Worm (Caenorhabditis elegans) whole organism, early embryonic: Measurements from ENCODE around the gene emc-5.

Source experiments
- B0310.2 ChIP-seq: sonication (generic microtip); optimal IDR thresholded peaks from 2 replicates; lab custom pipeline; 2016; ENCODE audit warnings: mild to moderate bottlenecking, missing genetic modification characterization, missing compliant biosample characterization
- F13C5.2 ChIP-seq: sonication (generic microtip); optimal IDR thresholded peaks from 2 replicates; lab custom pipeline; 2017; ENCODE audit warnings: mild to moderate bottlenecking, missing genetic modification characterization, inconsistent platforms, missing compliant biosample characterization
- aly-1 ChIP-seq: sonication (generic microtip); optimal IDR thresholded peaks from 2 replicates; lab custom pipeline; 2016; ENCODE audit warnings: missing genetic modification characterization, missing compliant biosample characterization
- ama-1 ChIP-seq: fragments of 150-350 bp; optimal IDR thresholded peaks from 2 replicates; lab custom pipeline; 2014
- ceh-13 ChIP-seq: fragments of 200-800 bp; sonication (Bioruptor generic); optimal IDR thresholded peaks from 2 replicates; lab custom pipeline; 2018; ENCODE audit warnings: mild to moderate bottlenecking, missing genetic modification characterization, missing compliant biosample characterization
- ceh-36 ChIP-seq: sonication (generic microtip); optimal IDR thresholded peaks from 2 replicates; lab custom pipeline; 2016; ENCODE audit warnings: missing genetic modification characterization, inconsistent platforms, missing compliant biosample characterization
- ets-7 ChIP-seq: sonication (generic microtip); optimal IDR thresholded peaks from 2 replicates; lab custom pipeline; 2016; ENCODE audit warnings: missing genotype, missing genetic modification characterization, missing compliant biosample characterization
- flt-1 ChIP-seq: fragments of 200-800 bp; sonication (Bioruptor generic); IDR thresholded peaks from 2 replicates; pipeline ENCODE4 v1.3.6; 2022; ENCODE audit warnings: missing genetic modification characterization, missing compliant biosample characterization
- hmbx-1 ChIP-seq: sonication (generic microtip); optimal IDR thresholded peaks from 2 replicates; lab custom pipeline; 2016; ENCODE audit warnings: mild to moderate bottlenecking, missing genetic modification characterization, missing compliant biosample characterization
- hmg-4 ChIP-seq: fragments of 200-800 bp; sonication (Bioruptor generic); optimal IDR thresholded peaks from 2 replicates; lab custom pipeline; 2018; ENCODE audit warnings: mild to moderate bottlenecking, missing genetic modification characterization, missing compliant biosample characterization
- hnd-1 ChIP-seq: sonication (generic microtip); optimal IDR thresholded peaks from 2 replicates; lab custom pipeline; 2016; ENCODE audit warnings: missing genetic modification characterization, missing compliant biosample characterization
- pes-1 ChIP-seq: fragments of 200-800 bp; sonication (Bioruptor generic); IDR thresholded peaks from 2 replicates; pipeline ENCODE4 v1.3.6; 2022; ENCODE audit warnings: missing genetic modification reagents, missing genetic modification characterization, missing compliant biosample characterization
- scrt-1 ChIP-seq: fragments of 200-800 bp; sonication (Bioruptor generic); IDR thresholded peaks from 2 replicates; pipeline ENCODE4 v1.3.6; 2022; ENCODE audit warnings: missing genetic modification characterization, missing compliant biosample characterization
- sea-1 ChIP-seq: fragments of 200-800 bp; sonication (Bioruptor generic); conservative IDR thresholded peaks from 2 replicates; pipeline ENCODE4 v1.3.6; 2022; ENCODE audit warnings: missing genetic modification characterization, missing compliant biosample characterization
- tbx-11 ChIP-seq: fragments of 200-800 bp; sonication (Bioruptor generic); IDR thresholded peaks from 2 replicates; pipeline ENCODE4 v1.3.6; 2022; ENCODE audit warnings: missing genetic modification characterization, missing compliant biosample characterization
- tbx-37 ChIP-seq: fragments of 200-800 bp; sonication (Bioruptor generic); conservative IDR thresholded peaks from 2 replicates; pipeline ENCODE4 v1.3.6; 2022; ENCODE audit warnings: missing genetic modification reagents, missing genetic modification characterization, missing compliant biosample characterization
- tra-4 ChIP-seq: sonication (generic microtip); optimal IDR thresholded peaks from 2 replicates; lab custom pipeline; 2017; ENCODE audit warnings: missing genetic modification characterization, missing compliant biosample characterization

The emc-5 gene

DNA sequence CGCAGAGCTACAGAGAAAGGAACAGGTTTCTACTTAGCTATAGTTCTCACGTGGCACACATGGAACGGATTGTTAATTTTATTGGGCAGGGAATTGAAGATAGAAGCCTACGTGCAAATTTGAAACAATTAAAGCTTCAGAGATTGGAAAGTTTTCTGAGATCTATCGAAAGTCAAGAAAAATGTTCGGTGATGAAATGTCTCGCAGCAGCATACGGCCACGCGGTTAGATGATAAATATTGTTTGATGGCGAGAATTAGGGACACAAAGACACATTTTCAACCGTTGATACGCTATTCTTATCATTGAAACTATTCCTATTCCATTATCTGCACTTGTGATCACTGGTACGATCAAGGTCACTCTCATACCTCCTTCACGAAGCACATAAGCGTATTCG lies 24.0 kb upstream of the emc-5 start:
- no peak for TF ChIP-seq flt-1 (GFP tag; lab: Robert Waterston, UW)
- no peak for TF ChIP-seq aly-1 (tag; lab: Kevin White, UChicago)
- TF ChIP-seq F13C5.2 (tag; lab: Kevin White, UChicago): no peak
- TF ChIP-seq tbx-11 (GFP tag; lab: Robert Waterston, UW): no peak
- no peak for TF ChIP-seq hmbx-1 (tag; lab: Kevin White, UChicago)

DNA sequence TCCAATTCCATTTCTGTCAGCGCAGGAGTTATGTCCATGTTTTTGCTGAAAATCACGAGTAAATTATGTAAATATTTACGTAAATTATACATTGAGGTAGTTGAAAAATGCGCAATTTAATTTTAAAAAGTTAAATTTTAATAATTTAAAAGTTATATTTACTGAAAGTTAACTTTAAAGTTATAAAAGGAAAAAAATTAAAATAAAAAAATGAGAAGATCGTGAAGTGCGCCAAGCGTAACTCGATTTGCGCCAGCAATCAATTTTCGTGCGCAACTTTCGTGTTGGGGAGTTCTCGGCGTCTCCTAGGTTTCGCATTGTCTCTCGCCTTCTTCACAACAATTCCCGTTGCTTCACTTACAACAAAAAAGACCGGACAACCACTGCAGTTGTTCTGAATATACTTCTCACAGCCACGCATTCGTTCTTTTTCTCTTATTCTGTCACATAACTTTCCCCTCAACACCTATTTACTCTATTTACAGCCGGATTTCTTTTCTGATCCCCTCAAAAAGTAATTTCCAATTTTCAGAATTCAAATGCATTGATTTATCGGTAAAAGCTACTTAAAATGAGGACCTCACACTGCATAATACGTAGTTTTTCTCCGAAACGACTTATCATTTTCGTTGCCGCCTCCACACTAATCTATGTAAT lies 22.9 kb upstream of the emc-5 start, which contains the start of the genes metl-1 and W02B12.11:
metl-1 (minus strand) TSS at position 51 of the 657 bp plus-strand sequence.
W02B12.11 (plus strand) TSS at position 337 of the 657 bp plus-strand sequence.
- peak; percentile 22 for TF ChIP-seq hmg-4 (GFP tag; lab: Kevin White, UChicago)
- TF ChIP-seq ceh-36 (tag; lab: Kevin White, UChicago): no peak
- TF ChIP-seq F13C5.2 (tag; lab: Kevin White, UChicago): peak; percentile 44
- TF ChIP-seq hnd-1: no peak
- TF ChIP-seq scrt-1: no peak
- TF ChIP-seq pes-1 (GFP tag; lab: Robert Waterston, UW): no peak
- no peak for TF ChIP-seq tbx-11 (GFP tag; lab: Robert Waterston, UW)
- no peak for TF ChIP-seq sea-1
- peak; percentile 62; the same call in 1 of the 2 replicates for TF ChIP-seq tbx-37 (GFP tag; lab: Robert Waterston, UW)
- no peak for TF ChIP-seq ets-7 (tag; lab: Kevin White, UChicago)
- TF ChIP-seq flt-1 (GFP tag; lab: Robert Waterston, UW): peak; percentile 72
- no peak for TF ChIP-seq aly-1 (tag; lab: Kevin White, UChicago)

DNA sequence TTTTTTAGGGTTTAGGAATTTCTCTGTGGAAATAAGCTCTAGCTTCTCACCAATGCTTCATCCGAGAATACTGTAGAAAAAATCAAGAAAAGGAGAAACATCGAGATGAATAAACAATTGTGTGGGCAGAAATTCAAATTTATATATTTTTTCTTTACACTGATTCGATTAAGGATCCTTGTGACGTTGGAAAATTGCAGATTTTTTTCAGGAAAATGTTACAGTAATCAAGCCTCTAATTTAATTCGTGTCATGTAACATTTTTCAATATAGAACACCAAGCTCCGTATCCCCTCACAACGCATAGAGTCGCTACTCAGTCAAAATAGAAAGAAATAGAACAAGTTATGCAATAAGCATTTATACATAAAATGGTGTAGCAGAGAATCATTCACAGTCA lies 20.2 kb upstream of the emc-5 start, which contains the start of gene W02B12.16:
W02B12.16 (minus strand) TSS at position 101 of the 400 bp plus-strand sequence.
- no peak for TF ChIP-seq tbx-37 (GFP tag; lab: Robert Waterston, UW)

DNA sequence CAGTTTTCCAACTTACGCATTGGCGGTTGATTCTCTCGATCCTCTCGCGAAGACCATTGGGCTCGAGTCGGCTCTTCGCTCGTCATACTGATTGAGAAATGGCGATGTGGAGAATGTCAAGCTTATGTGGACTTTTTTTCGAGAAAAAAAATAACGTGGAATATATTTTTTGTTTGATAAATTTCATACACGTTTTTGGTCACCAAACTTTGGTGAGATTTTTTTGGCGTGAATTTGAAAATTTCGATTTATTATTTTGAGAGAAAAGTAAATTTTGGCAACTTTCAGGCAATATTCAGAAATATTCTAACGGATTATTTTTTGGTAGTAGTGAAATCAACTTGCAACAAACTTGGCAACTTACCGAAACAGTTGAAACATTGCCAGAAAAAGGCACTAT lies 17.5 kb upstream of the emc-5 start, which contains the start of gene W02B12.12:
W02B12.12 (minus strand) TSS at position 101 of the 400 bp plus-strand sequence.
- TF ChIP-seq F13C5.2 (tag; lab: Kevin White, UChicago) (no peak), tbx-37 (GFP tag; lab: Robert Waterston, UW) (no peak), ets-7 (tag; lab: Kevin White, UChicago) (no peak), hmbx-1 (tag; lab: Kevin White, UChicago) (no peak), sea-1 (no peak), scrt-1 (no peak), ceh-13 (GFP tag; lab: Kevin White, UChicago) (no peak)

DNA sequence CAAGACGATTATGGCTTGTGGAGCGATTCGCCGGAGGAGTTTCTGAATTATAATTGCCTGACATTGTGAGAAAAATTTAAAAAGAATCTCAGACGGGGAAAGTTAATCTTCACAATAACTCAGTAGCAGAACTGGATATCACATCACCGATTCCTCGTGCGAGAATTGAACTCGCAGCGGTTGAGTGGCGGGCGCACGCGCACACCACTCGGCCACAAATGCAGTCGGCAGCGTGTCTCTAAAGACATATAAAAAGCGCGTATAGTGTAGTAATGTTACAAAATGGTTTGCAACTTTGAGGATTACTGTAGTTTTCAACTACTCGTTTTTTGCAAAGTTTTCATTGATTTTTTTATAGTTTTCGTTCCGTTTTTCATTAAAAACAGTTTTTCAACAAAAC lies 12.0 kb upstream of the emc-5 start:
- TF ChIP-seq tbx-11 (GFP tag; lab: Robert Waterston, UW) (peak; percentile 96), tra-4 (peak; percentile 93), flt-1 (GFP tag; lab: Robert Waterston, UW) (peak; percentile 97), B0310.2 (tag; lab: Kevin White, UChicago) (peak; percentile 97), F13C5.2 (tag; lab: Kevin White, UChicago) (peak; percentile 97), ama-1 (no peak), pes-1 (GFP tag; lab: Robert Waterston, UW) (peak; percentile 97), ceh-13 (GFP tag; lab: Kevin White, UChicago) (peak; percentile 93), hnd-1 (peak; percentile 94), ets-7 (tag; lab: Kevin White, UChicago) (peak; percentile 89), scrt-1 (peak; percentile 95), tbx-37 (GFP tag; lab: Robert Waterston, UW) (peak; percentile 98), sea-1 (peak; percentile 97), ceh-36 (tag; lab: Kevin White, UChicago) (peak; percentile 97), hmg-4 (GFP tag; lab: Kevin White, UChicago) (peak; percentile 98), aly-1 (tag; lab: Kevin White, UChicago) (peak; percentile 97), hmbx-1 (tag; lab: Kevin White, UChicago) (peak; percentile 89)

DNA sequence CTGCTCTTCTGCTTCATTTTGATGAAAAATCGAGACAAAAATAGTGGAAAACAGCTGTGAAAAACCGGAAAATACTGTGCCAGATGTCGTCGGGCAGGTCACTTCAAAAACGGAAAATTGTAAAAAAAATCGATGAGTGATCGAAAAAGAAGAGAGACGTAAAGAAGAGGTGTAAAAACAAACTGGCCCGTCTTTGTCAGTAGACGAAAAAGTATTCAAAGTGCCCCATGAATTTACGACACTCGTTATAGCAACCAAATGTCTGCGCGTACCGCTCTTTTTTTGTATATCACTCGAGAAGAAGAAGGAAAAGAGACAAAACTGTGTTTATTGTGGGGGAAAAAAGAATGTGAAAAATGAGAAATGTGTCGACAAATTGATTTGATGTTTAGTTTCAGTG lies 11.4 kb upstream of the emc-5 start, which contains the start of gene twk-5:
twk-5 (minus strand) TSS at position 101 of the 400 bp plus-strand sequence.
- no peak for TF ChIP-seq scrt-1
- TF ChIP-seq pes-1 (GFP tag; lab: Robert Waterston, UW): no peak
- TF ChIP-seq flt-1 (GFP tag; lab: Robert Waterston, UW): no peak
- no peak for TF ChIP-seq hmbx-1 (tag; lab: Kevin White, UChicago)
- TF ChIP-seq tbx-37 (GFP tag; lab: Robert Waterston, UW): no peak
- TF ChIP-seq B0310.2 (tag; lab: Kevin White, UChicago): no peak
- TF ChIP-seq sea-1: no peak
- TF ChIP-seq aly-1 (tag; lab: Kevin White, UChicago): no peak
- no peak for TF ChIP-seq tbx-11 (GFP tag; lab: Robert Waterston, UW)
- TF ChIP-seq ama-1: no peak
- no peak for TF ChIP-seq hnd-1
- TF ChIP-seq F13C5.2 (tag; lab: Kevin White, UChicago): no peak
- TF ChIP-seq ets-7 (tag; lab: Kevin White, UChicago): no peak
- TF ChIP-seq ceh-13 (GFP tag; lab: Kevin White, UChicago): no peak
- TF ChIP-seq tra-4: no peak
- TF ChIP-seq ceh-36 (tag; lab: Kevin White, UChicago): no peak
- no peak for TF ChIP-seq hmg-4 (GFP tag; lab: Kevin White, UChicago)

DNA sequence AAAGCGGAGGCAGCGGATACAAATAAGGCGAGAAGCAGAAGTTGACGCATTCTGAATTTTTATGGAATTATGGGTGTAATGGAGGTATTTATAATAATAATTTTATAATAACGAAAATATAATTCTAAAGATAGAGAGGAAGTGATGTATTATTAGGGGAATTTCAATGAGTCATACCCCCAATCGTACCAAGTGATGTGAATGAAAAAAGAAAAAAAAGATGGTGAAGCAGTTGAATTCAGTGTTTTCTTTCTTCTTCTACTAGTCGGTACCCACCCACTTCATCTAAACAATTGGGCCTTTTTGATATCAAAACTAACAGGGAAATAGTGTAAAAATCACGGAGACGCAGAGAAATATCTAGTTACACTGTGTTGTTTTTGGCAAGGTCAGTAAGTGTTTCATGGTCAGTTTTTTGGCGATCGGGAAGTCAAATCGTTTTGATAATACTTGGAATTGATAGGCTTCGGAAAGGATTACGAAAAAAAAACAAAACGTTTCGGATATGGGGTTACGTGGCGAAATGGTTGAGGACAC lies 9.8 kb upstream of the emc-5 start, which contains the start of gene ttr-18:
ttr-18 (minus strand) TSS at position 51 of the 537 bp plus-strand sequence.
- no peak for TF ChIP-seq B0310.2 (tag; lab: Kevin White, UChicago)
- TF ChIP-seq ama-1: no peak
- TF ChIP-seq flt-1 (GFP tag; lab: Robert Waterston, UW): no peak
- no peak for TF ChIP-seq ceh-36 (tag; lab: Kevin White, UChicago)
